Fruit fly (Drosophila melanogaster) whole organism, embryonic: ENCODE measurements around the gene Ras85D.

ENCODE experiments used
- CG10267 ChIP-seq: fragments of 200-800 bp; sonication (Bioruptor generic); optimal IDR thresholded peaks from 2 replicates; lab custom pipeline; 2018; ENCODE audit warnings: missing biosample characterization, mild to moderate bottlenecking, missing genetic modification characterization, moderate library complexity
- CG10431 ChIP-seq: fragments of 200-800 bp; sonication (Bioruptor generic); optimal IDR thresholded peaks from 3 replicates; lab custom pipeline; 2018; ENCODE audit warnings: missing biosample characterization, mild to moderate bottlenecking, missing genetic modification characterization
- CG10979 ChIP-seq: fragments of 200-800 bp; sonication (Bioruptor generic); optimal IDR thresholded peaks from 2 replicates; lab custom pipeline; 2018; ENCODE audit warnings: missing biosample characterization, mild to moderate bottlenecking, missing genetic modification characterization, moderate library complexity
- CG11398 ChIP-seq: fragments of 200-800 bp; sonication (Bioruptor generic); optimal IDR thresholded peaks from 2 replicates; lab custom pipeline; 2016; ENCODE audit warnings: missing biosample characterization, missing genetic modification characterization
- CG11723 ChIP-seq: fragments of 200-800 bp; sonication (Bioruptor generic); optimal IDR thresholded peaks from 2 replicates; lab custom pipeline; 2017; ENCODE audit warnings: missing biosample characterization, mild to moderate bottlenecking, missing genetic modification characterization
- CG1233 ChIP-seq: fragments of 200-800 bp; sonication (Bioruptor generic); optimal IDR thresholded peaks from 4 replicates; lab custom pipeline; 2018; ENCODE audit warnings: missing biosample characterization, mild to moderate bottlenecking, missing genetic modification characterization
- CG12391 ChIP-seq: fragments of 200-800 bp; sonication (Bioruptor generic); optimal IDR thresholded peaks from 3 replicates; lab custom pipeline; 2018; ENCODE audit warnings: missing biosample characterization, mild to moderate bottlenecking, missing genetic modification characterization, moderate library complexity
- CG12744 ChIP-seq: fragments of 200-800 bp; sonication (Bioruptor generic); optimal IDR thresholded peaks from 2 replicates; lab custom pipeline; 2016; ENCODE audit warnings: missing biosample characterization, missing genetic modification characterization
- CG13894 ChIP-seq: fragments of 200-800 bp; sonication (Bioruptor generic); optimal IDR thresholded peaks from 3 replicates; lab custom pipeline; 2018; ENCODE audit warnings: missing biosample characterization, mild to moderate bottlenecking, missing genetic modification characterization, moderate library complexity
- CG14710 ChIP-seq: fragments of 200-800 bp; sonication (Bioruptor generic); optimal IDR thresholded peaks from 3 replicates; lab custom pipeline; 2019; ENCODE audit warnings: missing biosample characterization, mild to moderate bottlenecking, missing genetic modification characterization, moderate library complexity
- CG2120 ChIP-seq: fragments of 200-800 bp; sonication (Bioruptor generic); optimal IDR thresholded peaks from 3 replicates; lab custom pipeline; 2016; ENCODE audit warnings: missing biosample characterization, missing genetic modification characterization
- CG30431 ChIP-seq: fragments of 200-800 bp; sonication (Bioruptor generic); optimal IDR thresholded peaks from 2 replicates; lab custom pipeline; 2017; ENCODE audit warnings: missing biosample characterization, missing genetic modification characterization
- CG34376 ChIP-seq: fragments of 200-800 bp; sonication (Bioruptor generic); optimal IDR thresholded peaks from 2 replicates; lab custom pipeline; 2018; ENCODE audit warnings: missing biosample characterization, mild to moderate bottlenecking, missing genetic modification characterization
- CG3726 ChIP-seq: fragments of 200-800 bp; sonication (Bioruptor generic); IDR thresholded peaks from 3 replicates; pipeline ENCODE4, ENCODE4 v1.3.6; 2022; ENCODE audit warnings: missing biosample characterization, missing genetic modification characterization
- CG4617 ChIP-seq: fragments of 200-800 bp; sonication (Bioruptor generic); optimal IDR thresholded peaks from 3 replicates; lab custom pipeline; 2016; ENCODE audit warnings: missing biosample characterization, missing genetic modification characterization, borderline replicate concordance
- CG5953 ChIP-seq: fragments of 200-800 bp; sonication (Bioruptor generic); IDR thresholded peaks from 2 replicates; pipeline ENCODE4 v1.3.6; 2022; ENCODE audit warnings: missing biosample characterization, missing genetic modification characterization
- CG6272 ChIP-seq: fragments of 200-800 bp; sonication (Bioruptor generic); IDR thresholded peaks from 2 replicates; pipeline ENCODE4 v1.3.6; 2022; ENCODE audit warnings: missing biosample characterization, missing genetic modification characterization
- CG6854 ChIP-seq: fragments of 200-800 bp; sonication (Bioruptor generic); optimal IDR thresholded peaks from 3 replicates; lab custom pipeline; 2017; ENCODE audit warnings: missing biosample characterization, mild to moderate bottlenecking, missing genetic modification characterization
- CG9797 ChIP-seq: fragments of 200-800 bp; sonication (Bioruptor generic); optimal IDR thresholded peaks from 3 replicates; lab custom pipeline; 2018; ENCODE audit warnings: missing biosample characterization, mild to moderate bottlenecking, missing genetic modification characterization
- CoRest ChIP-seq: fragments of 200-800 bp; sonication (Bioruptor generic); optimal IDR thresholded peaks from 3 replicates; lab custom pipeline; 2018; ENCODE audit warnings: missing biosample characterization, mild to moderate bottlenecking, missing genetic modification characterization, moderate library complexity
- Deaf1 ChIP-seq: fragments of 200-800 bp; optimal IDR thresholded peaks from 3 replicates; lab custom pipeline; 2019; ENCODE audit warnings: missing biosample characterization, mild to moderate bottlenecking, missing genetic modification characterization, moderate library complexity
- Elba2 ChIP-seq: fragments of 200-800 bp; sonication (Bioruptor generic); optimal IDR thresholded peaks from 3 replicates; lab custom pipeline; 2016; ENCODE audit warnings: missing biosample characterization, missing genetic modification characterization
- Gug ChIP-seq: fragments of 200-800 bp; sonication (Bioruptor generic); IDR thresholded peaks from 4 replicates; pipeline ENCODE4 v1.3.6; 2022; ENCODE audit warnings: missing biosample characterization, missing genetic modification characterization
- Hr39 ChIP-seq: fragments of >200 bp; optimal IDR thresholded peaks from 2 replicates; lab custom pipeline; 2017
- Mad ChIP-seq: fragments of 200-800 bp; sonication (Bioruptor generic); optimal IDR thresholded peaks from 2 replicates; lab custom pipeline; 2016; ENCODE audit warnings: missing biosample characterization, missing genetic modification characterization
- Nf-YC ChIP-seq: fragments of 200-800 bp; optimal IDR thresholded peaks from 3 replicates; lab custom pipeline; 2019; ENCODE audit warnings: missing biosample characterization, mild to moderate bottlenecking, missing genetic modification characterization, moderate library complexity
- Optix ChIP-seq: fragments of 200-800 bp; sonication (Bioruptor generic); IDR thresholded peaks from 3 replicates; pipeline ENCODE4 v1.3.6; 2022; ENCODE audit warnings: missing biosample characterization, missing genetic modification characterization
- Sox102F ChIP-seq: fragments of 200-800 bp; sonication (Bioruptor generic); optimal IDR thresholded peaks from 2 replicates; lab custom pipeline; 2018; ENCODE audit warnings: missing biosample characterization, mild to moderate bottlenecking, missing genetic modification characterization, moderate library complexity
- TFAM ChIP-seq: fragments of 200-800 bp; sonication (Bioruptor generic); optimal IDR thresholded peaks from 2 replicates; lab custom pipeline; 2017; ENCODE audit warnings: missing biosample characterization, missing genetic modification characterization, inconsistent platforms
- Xrp1 ChIP-seq: fragments of 200-800 bp; sonication (Bioruptor generic); IDR thresholded peaks from 2 replicates; pipeline ENCODE4 v1.3.6; 2022; ENCODE audit warnings: missing biosample characterization, missing genetic modification characterization
- ase ChIP-seq: fragments of 200-800 bp; sonication (Bioruptor generic); IDR thresholded peaks from 3 replicates; pipeline ENCODE4 v1.3.6; 2022; ENCODE audit warnings: missing biosample characterization, missing genetic modification characterization
- ash1 ChIP-seq: fragments of 200-800 bp; sonication (Bioruptor generic); optimal IDR thresholded peaks from 2 replicates; lab custom pipeline; 2018; ENCODE audit warnings: missing biosample characterization, mild to moderate bottlenecking, missing genetic modification characterization
- az2 ChIP-seq: fragments of 200-800 bp; sonication (Bioruptor generic); optimal IDR thresholded peaks from 3 replicates; lab custom pipeline; 2016; ENCODE audit warnings: missing biosample characterization, missing genetic modification characterization
- caup ChIP-seq: fragments of 200-800 bp; sonication (Bioruptor generic); optimal IDR thresholded peaks from 3 replicates; lab custom pipeline; 2017; ENCODE audit warnings: missing biosample characterization, mild to moderate bottlenecking, missing genetic modification characterization, moderate library complexity; ENCODE audit not compliant: severe bottlenecking
- croc ChIP-seq: fragments of 200-800 bp; sonication (Bioruptor generic); conservative IDR thresholded peaks from 3 replicates; pipeline ENCODE4 v1.3.6; 2022; ENCODE audit warnings: missing biosample characterization, missing genetic modification characterization
- dpn ChIP-seq, 2 experiments: fragments of 200-800 bp; sonication (Bioruptor generic); optimal IDR thresholded peaks; 3 replicates each; lab custom pipeline; 2016; ENCODE audit warnings: missing biosample characterization in 2 of 2, missing genetic modification characterization in 2 of 2
- ftz-f1 ChIP-seq: fragments of 200-800 bp; sonication (Bioruptor generic); optimal IDR thresholded peaks from 2 replicates; lab custom pipeline; 2016; ENCODE audit warnings: missing biosample characterization, missing genetic modification characterization
- grau ChIP-seq: fragments of 200-800 bp; optimal IDR thresholded peaks from 3 replicates; lab custom pipeline; 2019; ENCODE audit warnings: missing biosample characterization, mild to moderate bottlenecking, missing genetic modification characterization, moderate library complexity
- gro ChIP-seq: fragments of 200-800 bp; sonication (Bioruptor generic); optimal IDR thresholded peaks from 2 replicates; lab custom pipeline; 2016; ENCODE audit warnings: missing biosample characterization, missing genetic modification characterization
- gsb ChIP-seq: fragments of 200-800 bp; sonication (Bioruptor generic); IDR thresholded peaks from 2 replicates; pipeline ENCODE4 v1.3.6; 2022; ENCODE audit warnings: missing biosample characterization, missing genetic modification characterization
- hth ChIP-seq: fragments of >200 bp; optimal IDR thresholded peaks from 2 replicates; lab custom pipeline; 2017; ENCODE audit warnings: inconsistent platforms
- kay ChIP-seq: fragments of 200-800 bp; sonication (Bioruptor generic); optimal IDR thresholded peaks from 2 replicates; lab custom pipeline; 2016; ENCODE audit warnings: missing biosample characterization, missing genetic modification characterization
- lbe ChIP-seq: fragments of 200-800 bp; sonication (Bioruptor generic); optimal IDR thresholded peaks from 2 replicates; lab custom pipeline; 2016; ENCODE audit warnings: missing biosample characterization, mild to moderate bottlenecking, missing genetic modification characterization
- seq ChIP-seq: fragments of 200-800 bp; sonication (Bioruptor generic); IDR thresholded peaks from 2 replicates; pipeline ENCODE4 v1.3.6; 2022; ENCODE audit warnings: missing biosample characterization, missing genetic modification characterization
- sima ChIP-seq: fragments of 200-800 bp; sonication (Bioruptor generic); optimal IDR thresholded peaks from 2 replicates; lab custom pipeline; 2016; ENCODE audit warnings: missing biosample characterization, missing genetic modification characterization
- sr ChIP-seq: fragments of 200-800 bp; sonication (Bioruptor generic); IDR thresholded peaks from 3 replicates; pipeline ENCODE4 v1.3.6; 2022; ENCODE audit warnings: missing biosample characterization, missing genetic modification characterization
- ssp ChIP-seq: fragments of 200-800 bp; sonication (Bioruptor generic); IDR thresholded peaks from 2 replicates; pipeline ENCODE4 v1.3.6; 2022; ENCODE audit warnings: missing biosample characterization, missing genetic modification characterization
- toy ChIP-seq: fragments of 200-800 bp; sonication (Bioruptor generic); IDR thresholded peaks from 2 replicates; pipeline ENCODE4 v1.3.6; 2022; ENCODE audit warnings: missing biosample characterization, missing genetic modification characterization
- tup ChIP-seq: fragments of 200-800 bp; sonication (Bioruptor generic); optimal IDR thresholded peaks from 2 replicates; lab custom pipeline; 2016; ENCODE audit warnings: missing biosample characterization, mild to moderate bottlenecking, missing genetic modification characterization, moderate library complexity
- wdn ChIP-seq: fragments of 200-800 bp; sonication (Bioruptor generic); IDR thresholded peaks from 2 replicates; pipeline ENCODE4 v1.3.6; 2022; ENCODE audit warnings: missing biosample characterization, missing genetic modification characterization

Ras85D gene

dm6 chr3R:9493627-9494626 is 18.9 kb downstream of the Ras85D start, which contains the start of gene CG16779 (continued):
- TF ChIP-seq Optix (no peak), wdn (GFP tag; lab: Robert Waterston, UW) (no peak), CG2120 (GFP tag; lab: Kevin White, UChicago) (peak; percentile 45), hth (lab: Kevin White, UChicago) (no peak), CG11398 (GFP tag; lab: Kevin White, UChicago) (no peak), CG14710 (tag; lab: Kevin White, UChicago) (peak; percentile 50), CG34376 (GFP tag; lab: Kevin White, UChicago) (peak; percentile 60), lbe (GFP tag; lab: Kevin White, UChicago) (no peak), CG10267 (tag; lab: Kevin White, UChicago) (peak; percentile 39), sr (GFP tag; lab: Robert Waterston, UW) (no peak), az2 (peak; percentile 59), sima (GFP tag; lab: Kevin White, UChicago) (no peak), CG10431 (no peak), ase (GFP tag; lab: Robert Waterston, UW) (no peak), Xrp1 (0 out of 2 replicates have a peak, but pooled peaks have one; percentile 10), ash1 (GFP tag; lab: Kevin White, UChicago) (no peak), grau (tag; lab: Kevin White, UChicago) (peak; percentile 90), Mad (GFP tag; lab: Kevin White, UChicago) (no peak), gsb (GFP tag; lab: Robert Waterston, UW) (no peak), caup (GFP tag; lab: Kevin White, UChicago) (no peak), dpn (GFP tag; optimal IDR thresholded peaks at IDR 0.05; lab: Kevin White, UChicago) (peak; percentile 10 to 19), CG3726 (GFP tag; lab: Robert Waterston, UW) (no peak), tup (GFP tag; lab: Kevin White, UChicago) (no peak), Sox102F (GFP tag; lab: Kevin White, UChicago) (peak; percentile 36), Nf-YC (tag; lab: Kevin White, UChicago) (no peak), CG11723 (GFP tag; lab: Kevin White, UChicago) (peak; percentile 17), CG12391 (tag; lab: Kevin White, UChicago) (peak; percentile 36), CG13894 (tag; lab: Kevin White, UChicago) (no peak), ssp (no peak), Gug (GFP tag; lab: Robert Waterston, UW) (no peak), toy (GFP tag; lab: Robert Waterston, UW) (no peak), TFAM (GFP tag; lab: Kevin White, UChicago) (no peak), CG9797 (GFP tag; lab: Kevin White, UChicago) (no peak), kay (GFP tag; lab: Kevin White, UChicago) (peak; percentile 5), croc (GFP tag; lab: Robert Waterston, UW) (peak; percentile 17; the same call in 1 of the 3 replicates), CG10979 (tag; lab: Kevin White, UChicago) (peak; percentile 49), seq (no peak), CG6854 (no peak), gro (no peak), CG4617 (GFP tag; lab: Kevin White, UChicago) (no peak), CG5953 (GFP tag; lab: Robert Waterston, UW) (0 out of 2 replicates have a peak, but pooled peaks have one; percentile 14), Hr39 (lab: Kevin White, UChicago) (no peak), CG1233 (GFP tag; lab: Kevin White, UChicago) (peak; percentile 21), CG6272 (GFP tag; lab: Robert Waterston, UW) (no peak), Deaf1 (tag; lab: Kevin White, UChicago) (peak; percentile 90), ftz-f1 (GFP tag; lab: Kevin White, UChicago) (peak; percentile 33), CoRest (tag; lab: Kevin White, UChicago) (peak; percentile 57), Elba2 (no peak), CG12744 (GFP tag; lab: Kevin White, UChicago) (no peak), CG30431 (GFP tag; lab: Kevin White, UChicago) (peak; percentile 43)
